Worm (Caenorhabditis elegans): Measurements from ENCODE around the gene flp-4.

DNA sequence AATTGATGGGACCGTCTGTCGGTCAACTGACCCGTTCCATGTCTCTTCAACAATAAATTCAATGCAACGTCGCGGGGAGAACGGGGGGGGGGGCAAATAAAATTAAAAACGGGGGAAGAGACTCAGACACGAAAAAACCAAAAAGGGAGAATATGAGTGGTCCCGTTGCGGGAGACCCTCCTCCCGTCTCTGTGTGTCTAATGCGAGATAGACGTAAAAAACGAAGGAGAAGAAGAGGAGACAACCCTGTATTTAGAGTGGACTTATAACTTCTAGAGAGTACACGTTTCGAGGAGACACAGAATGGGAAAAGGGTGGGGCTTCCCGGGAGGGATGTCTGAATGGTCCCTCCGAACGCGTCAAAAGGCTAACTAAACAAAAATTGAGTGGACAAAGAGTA is 16.8 kb downstream of the flp-4 start:
- no peak for TF ChIP-seq lin-39 (tag; optimal IDR thresholded peaks at IDR 0.05)
- TF ChIP-seq nhr-23 (tag; optimal IDR thresholded peaks at IDR 0.05): no peak
- TF ChIP-seq ZK546.5 (tag; optimal IDR thresholded peaks at IDR 0.05): no peak
- TF ChIP-seq sem-4 (tag; optimal IDR thresholded peaks at IDR 0.05): no peak
- no peak for TF ChIP-seq mdl-1 (tag; optimal IDR thresholded peaks at IDR 0.05)
- TF ChIP-seq skn-1 (tag; optimal IDR thresholded peaks at IDR 0.05): no peak
- no peak for TF ChIP-seq lin-13 (GFP tag; optimal IDR thresholded peaks at IDR 0.05)

Data from whole organism, L2 larva.